Fruit fly (Drosophila melanogaster) whole organism, prepupa: Measurements from ENCODE around the gene CG4017.

Experiments used
- CG11294 ChIP-seq: fragments of 200-800 bp; sonication (Bioruptor generic); IDR thresholded peaks from 2 replicates; pipeline ENCODE4 v1.3.6; 2022; ENCODE audit warnings: missing biosample characterization, missing genetic modification characterization
- CG3032 ChIP-seq: fragments of 200-800 bp; optimal IDR thresholded peaks from 2 replicates; lab custom pipeline; 2019; ENCODE audit warnings: missing biosample characterization, mild to moderate bottlenecking, missing genetic modification characterization, moderate library complexity
- acj6 ChIP-seq: fragments of 200-800 bp; sonication (Bioruptor generic); optimal IDR thresholded peaks from 3 replicates; lab custom pipeline; 2016; ENCODE audit warnings: missing biosample characterization, missing genetic modification characterization

DNA sequence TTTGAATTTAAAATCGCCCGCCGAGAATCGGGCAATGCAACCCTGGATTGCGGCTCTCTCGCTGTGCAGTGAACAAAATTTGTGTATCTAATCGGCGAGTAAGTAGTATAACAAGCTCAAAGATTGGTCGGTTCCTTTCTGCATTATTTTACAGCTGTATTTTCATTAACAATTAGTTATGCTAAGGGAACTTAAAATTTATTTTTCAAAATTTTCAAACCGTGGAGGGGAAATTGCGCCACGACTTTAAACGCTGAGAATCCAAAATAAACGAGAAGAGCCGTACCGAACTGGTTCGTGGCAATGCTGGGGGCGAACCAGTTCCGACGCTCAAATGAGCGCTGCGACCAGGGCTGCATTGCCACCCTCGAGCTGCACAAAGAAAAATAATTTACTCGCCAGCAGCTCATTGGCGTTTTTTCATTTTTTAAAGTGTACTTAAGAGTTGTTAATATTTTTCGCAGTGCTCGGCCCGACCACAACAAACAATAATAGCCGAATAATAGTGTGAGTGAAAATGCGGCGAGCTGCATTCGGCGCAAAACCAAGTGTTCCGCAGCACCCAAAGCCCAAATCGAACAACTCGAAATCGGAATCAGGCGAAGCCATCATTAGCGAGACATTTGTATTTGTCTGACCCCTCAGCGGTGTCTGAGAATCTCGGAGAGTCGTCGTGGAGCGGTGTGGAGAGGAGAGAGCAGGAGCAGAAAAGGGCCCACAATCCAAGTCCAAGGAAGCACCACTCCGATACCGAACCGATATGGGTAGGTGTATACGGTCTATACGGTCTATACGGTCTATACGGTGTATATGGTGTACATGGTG lies 8.7 kb upstream of the CG4017 start, which contains the start of gene zf30C:
- TF ChIP-seq acj6, result peak; percentile 90
- TF ChIP-seq CG3032 (tag; lab: Kevin White, UChicago), result peak; percentile 65
- peak; percentile 79 for TF ChIP-seq CG11294 (GFP tag; lab: Robert Waterston, UW)
